Fruit fly (Drosophila melanogaster): Measurements from ENCODE around the gene CG7231.
A peak's percentile ranks its signal among the peaks of the same experiment; 100 is the strongest.

Gene CG7231

dm6 chr2L:7960581-7961530 is 22.9 kb upstream of the CG7231 start:
- peak; percentile 74 for TF ChIP-seq noc (tag; optimal IDR thresholded peaks at IDR 0.05)

- no peak for TF ChIP-seq noc (tag; optimal IDR thresholded peaks at IDR 0.05)
These were observed 21.5 kb upstream of the CG7231 start for dm6 chr2L:7962237-7962636.

- TF ChIP-seq noc (tag; optimal IDR thresholded peaks at IDR 0.05) = no peak
These were observed 20.9 kb upstream of the CG7231 start for dm6 chr2L:7962881-7963280.

- peak; percentile 45 for TF ChIP-seq noc (tag; optimal IDR thresholded peaks at IDR 0.05)
These were observed 19.1 kb upstream of the CG7231 start for dm6 chr2L:7964611-7965010.

- no peak for TF ChIP-seq noc (tag; optimal IDR thresholded peaks at IDR 0.05)
These were observed 17.8 kb upstream of the CG7231 start for dm6 chr2L:7965808-7966460.

- TF ChIP-seq noc (tag; optimal IDR thresholded peaks at IDR 0.05) = no peak
These were observed 17.3 kb upstream of the CG7231 start for dm6 chr2L:7966461-7966846.

- TF ChIP-seq noc (tag; optimal IDR thresholded peaks at IDR 0.05) = no peak
These were observed 16.7 kb upstream of the CG7231 start for dm6 chr2L:7966866-7967549.

dm6 chr2L:7967645-7968044 is 16.1 kb upstream of the CG7231 start:
- no peak for TF ChIP-seq noc (tag; optimal IDR thresholded peaks at IDR 0.05)

- no peak for TF ChIP-seq noc (tag; optimal IDR thresholded peaks at IDR 0.05)
These were observed 15.7 kb upstream of the CG7231 start for dm6 chr2L:7968054-7968453.

- no peak for TF ChIP-seq noc (tag; optimal IDR thresholded peaks at IDR 0.05)
These were observed 14.4 kb upstream of the CG7231 start for dm6 chr2L:7969329-7969728.

dm6 chr2L:7970001-7970400 is 13.7 kb upstream of the CG7231 start:
- peak; percentile 5 for TF ChIP-seq noc (tag; optimal IDR thresholded peaks at IDR 0.05)

- TF ChIP-seq noc (tag; optimal IDR thresholded peaks at IDR 0.05) = no peak
These were observed 12.3 kb upstream of the CG7231 start for dm6 chr2L:7971423-7971822.

- no peak for TF ChIP-seq noc (tag; optimal IDR thresholded peaks at IDR 0.05)
These were observed 10.1 kb upstream of the CG7231 start for dm6 chr2L:7973470-7974207.

dm6 chr2L:7976738-7977137 is 7.0 kb upstream of the CG7231 start:
- no peak for TF ChIP-seq noc (tag; optimal IDR thresholded peaks at IDR 0.05)

dm6 chr2L:7984059-7984800 is 484 bp downstream of the CG7231 start, which contains the start of gene Snoo:
Gene Snoo, minus strand, starts transcription at chr2L:7984196.
- no peak for TF ChIP-seq noc (tag; optimal IDR thresholded peaks at IDR 0.05)
